Worm (Caenorhabditis elegans): Measurements from ENCODE around the gene F54D10.5.

ce11 chrII:3843305-3843704 is 35.3 kb upstream of the F54D10.5 start, which contains the start of the genes C17A2.7 and C17A2.3:
- TF ChIP-seq aly-2 (tag; optimal IDR thresholded peaks at IDR 0.05) = no peak
- TF ChIP-seq elt-3 (tag; optimal IDR thresholded peaks at IDR 0.05) = no peak
- TF ChIP-seq ztf-11 (tag; optimal IDR thresholded peaks at IDR 0.05) = no peak
- TF ChIP-seq snpc-4 (tag; optimal IDR thresholded peaks at IDR 0.05) = no peak
- no peak for TF ChIP-seq ZK546.5 (tag; optimal IDR thresholded peaks at IDR 0.05)
- TF ChIP-seq unc-39 (tag; optimal IDR thresholded peaks at IDR 0.05) = no peak
- no peak for TF ChIP-seq egl-27 (tag; optimal IDR thresholded peaks at IDR 0.05)

Measured in whole organism, L2 larva.